Worm (Caenorhabditis elegans) whole organism, mixed stage, embryonic: ENCODE data around the gene kel-1.

Source experiments
- flh-1 ChIP-seq: fragments of 200-800 bp; sonication (Bioruptor generic); optimal IDR thresholded peaks from 2 replicates; lab custom pipeline; 2018; ENCODE audit warnings: mild to moderate bottlenecking, missing genetic modification characterization, moderate library complexity, missing compliant biosample characterization
- mab-5 ChIP-seq: fragments of 150-350 bp; optimal IDR thresholded peaks from 2 replicates; lab custom pipeline; 2014; ENCODE audit warnings: missing biosample characterization, missing genetic modification characterization
- nhr-28 ChIP-seq: fragments of 150-350 bp; optimal IDR thresholded peaks from 2 replicates; lab custom pipeline; 2014; ENCODE audit warnings: missing biosample characterization, missing genetic modification characterization
- unc-62 ChIP-seq: fragments of 150-350 bp; optimal IDR thresholded peaks from 2 replicates; lab custom pipeline; 2014; ENCODE audit warnings: missing biosample characterization, missing genetic modification reagents, missing genetic modification characterization
- ztf-11 ChIP-seq: fragments of 150-350 bp; optimal IDR thresholded peaks from 2 replicates; lab custom pipeline; 2014; ENCODE audit warnings: missing biosample characterization, missing genetic modification characterization

DNA sequence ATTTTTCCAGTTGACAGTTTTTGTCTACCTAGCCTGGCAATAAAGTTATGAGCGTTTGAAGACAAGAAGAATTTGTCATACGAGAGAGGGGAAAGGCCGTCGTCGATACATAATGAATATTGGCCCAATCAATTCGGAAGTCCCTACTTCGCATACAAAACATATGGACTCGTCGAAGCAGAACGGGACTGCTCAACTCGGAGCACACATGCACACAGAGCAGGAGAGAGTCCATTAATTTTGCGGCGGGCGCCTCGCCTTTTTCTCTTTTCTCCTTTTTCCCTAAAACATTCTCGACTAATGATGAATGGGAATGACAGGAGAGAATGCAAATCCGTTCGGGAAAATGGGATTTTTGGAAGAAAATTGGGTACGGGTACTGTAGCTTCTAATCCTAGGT, 43.8 kb downstream of the kel-1 start, which contains the start of gene F13D12.8:
- TF ChIP-seq ztf-11 (tag; lab: Kevin White, UChicago) (no peak), flh-1 (GFP tag; lab: Kevin White, UChicago) (no peak), mab-5 (tag; lab: Kevin White, UChicago) (no peak), unc-62 (no peak), nhr-28 (tag; lab: Kevin White, UChicago) (no peak)
